Fruit fly (Drosophila melanogaster): Measurements from ENCODE around the gene kuk.

Gene kuk

dm6 chr3R:17048867-17049266 is 31.2 kb upstream of the kuk start:
- TF ChIP-seq gsb-n (tag; optimal IDR thresholded peaks at IDR 0.05) (no peak), CG9932 (GFP tag; IDR thresholded peaks at IDR 0.05) (no peak), dysf (GFP tag; IDR thresholded peaks at IDR 0.05) (peak; percentile 57; the same call in 1 of the 3 replicates), CG18262 (tag; optimal IDR thresholded peaks at IDR 0.05) (peak; percentile 63), CG13424 (tag; optimal IDR thresholded peaks at IDR 0.05) (peak; percentile 40), Xrp1 (GFP tag; IDR thresholded peaks at IDR 0.05) (peak; percentile 47), D19A (tag; optimal IDR thresholded peaks at IDR 0.05) (peak; percentile 8), Ptx1 (GFP tag; IDR thresholded peaks at IDR 0.05) (peak; percentile 41; the same call in 1 of the 2 replicates), gem (tag; optimal IDR thresholded peaks at IDR 0.05) (peak; percentile 69), CG4404 (GFP tag; IDR thresholded peaks at IDR 0.05) (no peak), CG31441 (GFP tag; IDR thresholded peaks at IDR 0.05) (peak; percentile 69), CG12769 (tag; optimal IDR thresholded peaks at IDR 0.05) (no peak), CG8388 (GFP tag; optimal IDR thresholded peaks at IDR 0.05) (peak; percentile 39), CG5953 (GFP tag; IDR thresholded peaks at IDR 0.05) (0 out of 2 replicates have a peak, but pooled peaks have one; percentile 11), CG8924 (tag; optimal IDR thresholded peaks at IDR 0.05) (peak; percentile 13), CG34376 (GFP tag; optimal IDR thresholded peaks at IDR 0.05) (no peak), ttk (GFP tag; IDR thresholded peaks at IDR 0.05) (0 out of 2 replicates have a peak, but pooled peaks have one; percentile 35), Meics (GFP tag; optimal IDR thresholded peaks at IDR 0.05) (peak; percentile 3), ind (GFP tag; optimal IDR thresholded peaks at IDR 0.05) (no peak), CG16815 (GFP tag; optimal IDR thresholded peaks at IDR 0.05) (peak; percentile 31), CG3847 (GFP tag; IDR thresholded peaks at IDR 0.05) (peak; percentile 27; the same call in 1 of the 2 replicates), luna (GFP tag; optimal IDR thresholded peaks at IDR 0.05) (no peak), CG32772 (GFP tag; IDR thresholded peaks at IDR 0.05) (0 out of 2 replicates have a peak, but pooled peaks have one; percentile 26), CG2712 (tag; optimal IDR thresholded peaks at IDR 0.05) (peak; percentile 64), CoRest (tag; optimal IDR thresholded peaks at IDR 0.05) (peak; percentile 40), CG17361 (GFP tag; IDR thresholded peaks at IDR 0.05) (peak; percentile 63), grau (tag; optimal IDR thresholded peaks at IDR 0.05) (peak; percentile 52), CG10654 (GFP tag; optimal IDR thresholded peaks at IDR 0.05) (no peak), row (GFP tag; IDR thresholded peaks at IDR 0.05) (peak; percentile 45; the same call in 2 of the 3 replicates), cg (GFP tag; optimal IDR thresholded peaks at IDR 0.05) (no peak), psq (GFP tag; optimal IDR thresholded peaks at IDR 0.05) (no peak), CG4730 (GFP tag; IDR thresholded peaks at IDR 0.05) (no peak), Dek (tag; optimal IDR thresholded peaks at IDR 0.05) (peak; percentile 5), Oli (tag; optimal IDR thresholded peaks at IDR 0.05) (peak; percentile 49), E2f1 (GFP tag; IDR thresholded peaks at IDR 0.05) (0 out of 2 replicates have a peak, but pooled peaks have one; percentile 19), CG2889 (GFP tag; IDR thresholded peaks at IDR 0.05) (peak; percentile 13; the same call in 1 of the 3 replicates), peb (GFP tag; IDR thresholded peaks at IDR 0.05) (no peak), zf30C (GFP tag; optimal IDR thresholded peaks at IDR 0.05) (peak; percentile 23), prd (optimal IDR thresholded peaks at IDR 0.05) (no peak), prd (GFP tag; IDR thresholded peaks at IDR 0.05) (peak; percentile 51; the same call in 2 of the 3 replicates), so (GFP tag; IDR thresholded peaks at IDR 0.05) (0 out of 3 replicates have a peak, but pooled peaks have one; percentile 12), phol (tag; optimal IDR thresholded peaks at IDR 0.05) (peak; percentile 26), Hr3 (GFP tag; optimal IDR thresholded peaks at IDR 0.05) (peak; percentile 28), CG11456 (GFP tag; IDR thresholded peaks at IDR 0.05) (no peak), ssp (GFP tag; IDR thresholded peaks at IDR 0.05) (no peak), CG4360 (GFP tag; IDR thresholded peaks at IDR 0.05) (no peak), sc (optimal IDR thresholded peaks at IDR 0.05) (no peak), sc (GFP tag; optimal IDR thresholded peaks at IDR 0.05) (no peak), Med (GFP tag) (peak; percentile 49), CG5180 (GFP tag; optimal IDR thresholded peaks at IDR 0.05) (no peak), caup (GFP tag; optimal IDR thresholded peaks at IDR 0.05; ENCODE audit: severe bottlenecking) (no peak), Nf-YC (tag; optimal IDR thresholded peaks at IDR 0.05) (peak; percentile 8)

Measured in whole organism, embryonic.